Worm (Caenorhabditis elegans): ENCODE results near the gene W09D6.5.

W09D6.5 gene

ce11 chrIII:11077404-11077803, 10.9 kb upstream of the W09D6.5 start, which contains the start of gene str-246:
TSS of gene str-246 (plus strand) at chrIII:11077704.
- no peak for TF ChIP-seq unc-62 (GFP tag; optimal IDR thresholded peaks at IDR 0.05)

- no peak for TF ChIP-seq unc-62 (GFP tag; optimal IDR thresholded peaks at IDR 0.05)
These were observed 8.8 kb upstream of the W09D6.5 start, which contains the start of gene W09D6.4 for ce11 chrIII:11079445-11079844. TSS of gene W09D6.4 (plus strand) at chrIII:11079745.

ce11 chrIII:11082604-11083003, 5.7 kb upstream of the W09D6.5 start:
- no peak for TF ChIP-seq unc-62 (GFP tag; optimal IDR thresholded peaks at IDR 0.05)

ce11 chrIII:11083993-11084392, 4.3 kb upstream of the W09D6.5 start:
- no peak for TF ChIP-seq unc-62 (GFP tag; optimal IDR thresholded peaks at IDR 0.05)

- no peak for TF ChIP-seq unc-62 (GFP tag; optimal IDR thresholded peaks at IDR 0.05)
These were observed 845 bp upstream of the W09D6.5 start for ce11 chrIII:11087442-11087841.

ce11 chrIII:11090112-11090648, 1.9 kb downstream of the W09D6.5 start:
- no peak for TF ChIP-seq unc-62 (GFP tag; optimal IDR thresholded peaks at IDR 0.05)

- no peak for TF ChIP-seq unc-62 (GFP tag; optimal IDR thresholded peaks at IDR 0.05)
These were observed 2.6 kb downstream of the W09D6.5 start for ce11 chrIII:11090870-11091386.

- TF ChIP-seq unc-62 (GFP tag; optimal IDR thresholded peaks at IDR 0.05): no peak
These were observed 3.5 kb downstream of the W09D6.5 start for ce11 chrIII:11091651-11092278.

ce11 chrIII:11093489-11093888, 5.2 kb downstream of the W09D6.5 start:
- TF ChIP-seq unc-62 (GFP tag; optimal IDR thresholded peaks at IDR 0.05): no peak

- TF ChIP-seq unc-62 (GFP tag; optimal IDR thresholded peaks at IDR 0.05): no peak
These were observed 7.4 kb downstream of the W09D6.5 start for ce11 chrIII:11095687-11096086.

ce11 chrIII:11099864-11100263, 11.6 kb downstream of the W09D6.5 start, which contains the start of gene hmt-1:
TSS of gene hmt-1 (minus strand) at chrIII:11099964.
- no peak for TF ChIP-seq unc-62 (GFP tag; optimal IDR thresholded peaks at IDR 0.05)

ce11 chrIII:11101246-11101645, 13.0 kb downstream of the W09D6.5 start:
- TF ChIP-seq unc-62 (GFP tag; optimal IDR thresholded peaks at IDR 0.05): no peak

- TF ChIP-seq unc-62 (GFP tag; optimal IDR thresholded peaks at IDR 0.05): no peak
These were observed 19.0 kb downstream of the W09D6.5 start for ce11 chrIII:11107327-11107726.

- TF ChIP-seq unc-62 (GFP tag; optimal IDR thresholded peaks at IDR 0.05): no peak
These were observed 22.5 kb downstream of the W09D6.5 start for ce11 chrIII:11110756-11111155.

- TF ChIP-seq unc-62 (GFP tag; optimal IDR thresholded peaks at IDR 0.05): no peak
These were observed 24.4 kb downstream of the W09D6.5 start for ce11 chrIII:11112718-11113117.

- no peak for TF ChIP-seq unc-62 (GFP tag; optimal IDR thresholded peaks at IDR 0.05)
These were observed 25.6 kb downstream of the W09D6.5 start for ce11 chrIII:11113845-11114244.

- no peak for TF ChIP-seq unc-62 (GFP tag; optimal IDR thresholded peaks at IDR 0.05)
These were observed 27.7 kb downstream of the W09D6.5 start for ce11 chrIII:11115956-11116355.
